Worm (Caenorhabditis elegans) whole organism, L4 larva: Measurements from ENCODE around the gene R10E8.1.

ENCODE experiments used
- fos-1 ChIP-seq: fragments of 150-350 bp; optimal IDR thresholded peaks from 2 replicates; lab custom pipeline; 2014; ENCODE audit warnings: missing biosample characterization, missing genetic modification characterization
- nhr-11 ChIP-seq: fragments of 150-350 bp; optimal IDR thresholded peaks from 2 replicates; lab custom pipeline; 2014; ENCODE audit warnings: missing biosample characterization, missing genetic modification characterization

ce11 chrV:18241328-18241727, 10.9 kb downstream of the R10E8.1 start, which contains the start of gene R10E8.8:
- TF ChIP-seq fos-1 (tag; lab: Kevin White, UChicago) (no peak), nhr-11 (tag; lab: Kevin White, UChicago) (no peak)
